Worm (Caenorhabditis elegans) whole organism, L3 larva: Measurements from ENCODE around the gene dpm-3.

Experiments
- fkh-10 ChIP-seq: sonication (generic microtip); optimal IDR thresholded peaks from 2 replicates; lab custom pipeline; 2017; ENCODE audit warnings: missing biosample characterization, missing genetic modification reagents, missing genetic modification characterization
- unc-39 ChIP-seq: sonication (generic microtip); optimal IDR thresholded peaks from 4 replicates; lab custom pipeline; 2017; ENCODE audit warnings: missing biosample characterization, missing genetic modification characterization
- zag-1 ChIP-seq: fragments of 150-350 bp; optimal IDR thresholded peaks from 2 replicates; lab custom pipeline; 2014; ENCODE audit warnings: missing biosample characterization, missing genetic modification characterization
- ztf-11 ChIP-seq: fragments of 150-350 bp; optimal IDR thresholded peaks from 2 replicates; lab custom pipeline; 2014; ENCODE audit warnings: missing biosample characterization, missing genetic modification characterization

- no peak for TF ChIP-seq fkh-10
- TF ChIP-seq unc-39: no peak
- TF ChIP-seq ztf-11 (tag; lab: Kevin White, UChicago): no peak
- TF ChIP-seq zag-1 (tag; lab: Kevin White, UChicago): no peak
Observed at ce11 chrIV:12420455-12420854, 29.1 kb downstream of the dpm-3 start, which contains the start of gene ugt-65.
